Fruit fly (Drosophila melanogaster) whole organism, pupa: ENCODE results near the gene Mtl.

Experiments
- CG10348 ChIP-seq: fragments of 200-800 bp; sonication (Bioruptor generic); IDR thresholded peaks from 2 replicates; pipeline ENCODE4 v1.3.6; 2022; ENCODE audit warnings: missing biosample characterization, missing genetic modification characterization
- CG12605 ChIP-seq: fragments of 200-800 bp; sonication (Bioruptor generic); IDR thresholded peaks from 2 replicates; pipeline ENCODE4 v1.3.6; 2022; ENCODE audit warnings: missing biosample characterization, missing genetic modification characterization
- CG13204 ChIP-seq: fragments of 200-800 bp; sonication (Bioruptor generic); optimal IDR thresholded peaks from 2 replicates; lab custom pipeline; 2018; ENCODE audit warnings: missing biosample characterization, mild to moderate bottlenecking, missing genetic modification characterization, moderate library complexity
- CG14655 ChIP-seq: fragments of 200-800 bp; sonication (Bioruptor generic); optimal IDR thresholded peaks from 3 replicates; lab custom pipeline; 2017; ENCODE audit warnings: mild to moderate bottlenecking, missing biosample characterization, missing genetic modification reagents, missing genetic modification characterization
- CG15710 ChIP-seq: fragments of 200-800 bp; sonication (Bioruptor generic); optimal IDR thresholded peaks from 2 replicates; lab custom pipeline; 2018; ENCODE audit warnings: missing biosample characterization, mild to moderate bottlenecking, missing genetic modification characterization, moderate library complexity
- CG17806 ChIP-seq: fragments of 200-800 bp; sonication (Bioruptor generic); optimal IDR thresholded peaks from 2 replicates; lab custom pipeline; 2018; ENCODE audit warnings: missing biosample characterization, mild to moderate bottlenecking, missing genetic modification characterization, moderate library complexity
- CG32121 ChIP-seq: fragments of 200-800 bp; sonication (Bioruptor generic); IDR thresholded peaks from 2 replicates; pipeline ENCODE4 v1.3.6; 2022; ENCODE audit warnings: missing biosample characterization, missing genetic modification characterization
- CG34367 ChIP-seq: fragments of 200-800 bp; sonication (Bioruptor generic); optimal IDR thresholded peaks from 2 replicates; lab custom pipeline; 2018; ENCODE audit warnings: missing biosample characterization, mild to moderate bottlenecking, missing genetic modification characterization
- CG4496 ChIP-seq: fragments of 200-800 bp; sonication (Bioruptor generic); IDR thresholded peaks from 3 replicates; pipeline ENCODE4 v1.3.6; 2022; ENCODE audit warnings: missing biosample characterization, missing genetic modification characterization
- CG8159 ChIP-seq: fragments of 200-800 bp; sonication (Bioruptor generic); optimal IDR thresholded peaks from 3 replicates; lab custom pipeline; 2018; ENCODE audit warnings: missing biosample characterization, mild to moderate bottlenecking, missing genetic modification characterization, moderate library complexity
- CG8301 ChIP-seq: fragments of 200-800 bp; sonication (Bioruptor generic); optimal IDR thresholded peaks from 2 replicates; lab custom pipeline; 2018; ENCODE audit warnings: missing biosample characterization, mild to moderate bottlenecking, missing genetic modification characterization
- CG9948 ChIP-seq: fragments of 200-800 bp; sonication (Bioruptor generic); optimal IDR thresholded peaks from 2 replicates; lab custom pipeline; 2018; ENCODE audit warnings: missing biosample characterization, mild to moderate bottlenecking, missing genetic modification characterization, moderate library complexity
- D1 ChIP-seq: fragments of 200-800 bp; sonication (Bioruptor generic); optimal IDR thresholded peaks from 2 replicates; lab custom pipeline; 2018; ENCODE audit warnings: missing biosample characterization, mild to moderate bottlenecking, missing genetic modification characterization, moderate library complexity
- EcR ChIP-seq: fragments of 200-800 bp; sonication (Bioruptor generic); optimal IDR thresholded peaks from 3 replicates; lab custom pipeline; 2019; ENCODE audit warnings: missing biosample characterization, missing genetic modification characterization, mild to moderate bottlenecking, moderate library complexity, missing genetic modification reagents
- Ets98B ChIP-seq: fragments of 200-800 bp; sonication (Bioruptor generic); IDR thresholded peaks from 2 replicates; pipeline ENCODE4 v1.3.6; 2022; ENCODE audit warnings: missing biosample characterization, missing genetic modification characterization
- Pif1A ChIP-seq: fragments of 200-800 bp; sonication (Bioruptor generic); optimal IDR thresholded peaks from 3 replicates; lab custom pipeline; 2016; ENCODE audit warnings: missing biosample characterization, missing genetic modification characterization
- Pif1B ChIP-seq: fragments of 200-800 bp; sonication (Bioruptor generic); optimal IDR thresholded peaks from 3 replicates; lab custom pipeline; 2016; ENCODE audit warnings: missing biosample characterization, missing genetic modification characterization
- Snoo ChIP-seq: fragments of 200-800 bp; sonication (Bioruptor generic); optimal IDR thresholded peaks from 3 replicates; lab custom pipeline; 2017; ENCODE audit warnings: missing biosample characterization, mild to moderate bottlenecking, missing genetic modification characterization, inconsistent platforms
- fd96Ca ChIP-seq: fragments of 200-800 bp; sonication (Bioruptor generic); IDR thresholded peaks from 3 replicates; pipeline ENCODE4 v1.3.6; 2022; ENCODE audit warnings: missing biosample characterization, missing genetic modification characterization
- gl ChIP-seq: fragments of 200-800 bp; sonication (Bioruptor generic); optimal IDR thresholded peaks from 2 replicates; lab custom pipeline; 2018; ENCODE audit warnings: missing biosample characterization, mild to moderate bottlenecking, missing genetic modification characterization
- rn ChIP-seq: fragments of 200-800 bp; sonication (Bioruptor generic); IDR thresholded peaks from 2 replicates; pipeline ENCODE4 v1.3.6; 2022; ENCODE audit warnings: missing biosample characterization, missing genetic modification characterization

The Mtl gene

dm6 chr3R:27651710-27652109, 15.5 kb downstream of the Mtl start:
- TF ChIP-seq Ets98B (no peak), Pif1B (no peak), CG9948 (tag; lab: Kevin White, UChicago) (no peak), D1 (tag; lab: Kevin White, UChicago) (no peak), CG17806 (tag; lab: Kevin White, UChicago) (no peak), CG32121 (GFP tag; lab: Robert Waterston, UW) (no peak), EcR (no peak)

dm6 chr3R:27652156-27652810, 16.1 kb downstream of the Mtl start, which contains the start of gene RpS10a:
Gene RpS10a, plus strand, starts transcription at chr3R:27652760.
- TF ChIP-seq Pif1B (no peak), fd96Ca (no peak), gl (no peak), CG4496 (GFP tag; lab: Robert Waterston, UW) (no peak), Snoo (no peak), CG9948 (tag; lab: Kevin White, UChicago) (no peak), CG34367 (tag; lab: Kevin White, UChicago) (no peak)

- no peak for TF ChIP-seq CG13204 (GFP tag; lab: Kevin White, UChicago)
- TF ChIP-seq CG32121 (GFP tag; lab: Robert Waterston, UW), result peak; percentile 59
- TF ChIP-seq D1 (tag; lab: Kevin White, UChicago), result no peak
- TF ChIP-seq fd96Ca, result peak; percentile 46; the same call in 1 of the 3 replicates
- no peak for TF ChIP-seq gl
- no peak; the same call in 1 of the 2 replicates for TF ChIP-seq Ets98B
- no peak for TF ChIP-seq Pif1B
- TF ChIP-seq CG9948 (tag; lab: Kevin White, UChicago), result peak; percentile 36
- no peak for TF ChIP-seq CG10348 (GFP tag; lab: Robert Waterston, UW)
- TF ChIP-seq CG4496 (GFP tag; lab: Robert Waterston, UW), result peak; percentile 60
- no peak for TF ChIP-seq rn (GFP tag; lab: Robert Waterston, UW)
- TF ChIP-seq CG14655 (GFP tag; lab: Kevin White, UChicago), result peak; percentile 53
- TF ChIP-seq CG34367 (tag; lab: Kevin White, UChicago), result peak; percentile 5
- TF ChIP-seq Snoo, result no peak
- TF ChIP-seq CG8159 (tag; lab: Kevin White, UChicago), result peak; percentile 29
- TF ChIP-seq CG15710 (tag; lab: Kevin White, UChicago), result no peak
- TF ChIP-seq Pif1A (GFP tag; lab: Kevin White, UChicago), result no peak
- TF ChIP-seq CG8301, result peak; percentile 47
- TF ChIP-seq, all 21 proteins: peak for 8
Observed at dm6 chr3R:27655109-27655508, 18.9 kb downstream of the Mtl start.

- TF ChIP-seq CG32121 (GFP tag; lab: Robert Waterston, UW), result peak; percentile 20; the same call in 1 of the 2 replicates
- TF ChIP-seq CG17806 (tag; lab: Kevin White, UChicago), result no peak
- no peak for TF ChIP-seq CG34367 (tag; lab: Kevin White, UChicago)
- no peak for TF ChIP-seq Pif1B
- no peak for TF ChIP-seq CG14655 (GFP tag; lab: Kevin White, UChicago)
- TF ChIP-seq, all 21 proteins: peak for 1
Observed at dm6 chr3R:27656686-27657535, 20.7 kb downstream of the Mtl start, which contains the start of gene tau. Gene tau, minus strand, starts transcription at chr3R:27656996.

- TF ChIP-seq CG8159 (tag; lab: Kevin White, UChicago), result no peak
- no peak for TF ChIP-seq EcR
- no peak for TF ChIP-seq rn (GFP tag; lab: Robert Waterston, UW)
- TF ChIP-seq fd96Ca, result no peak
- TF ChIP-seq Ets98B, result no peak
- TF ChIP-seq Pif1B, result no peak
- no peak for TF ChIP-seq gl
- TF ChIP-seq CG17806 (tag; lab: Kevin White, UChicago), result no peak
- TF ChIP-seq Pif1A (GFP tag; lab: Kevin White, UChicago), result no peak
- no peak for TF ChIP-seq CG12605
- no peak for TF ChIP-seq CG9948 (tag; lab: Kevin White, UChicago)
- no peak for TF ChIP-seq D1 (tag; lab: Kevin White, UChicago)
Observed at dm6 chr3R:27660127-27660579, 23.9 kb downstream of the Mtl start, which contains the start of gene Mlc1. Gene Mlc1, minus strand, starts transcription at chr3R:27660177.

dm6 chr3R:27661389-27661788, 25.2 kb downstream of the Mtl start:
- TF ChIP-seq fd96Ca (no peak), EcR (no peak), CG12605 (peak; percentile 87), CG32121 (GFP tag; lab: Robert Waterston, UW) (no peak)
